Worm (Caenorhabditis elegans) whole organism, mixed stage, embryonic: ENCODE results near the gene H18N23.2.
A peak's percentile ranks its signal among the peaks of the same experiment; 100 is the strongest.

Experiments used
- M03D4.4 ChIP-seq: sonication (generic microtip); optimal IDR thresholded peaks from 2 replicates; lab custom pipeline; 2017; ENCODE audit warnings: mild to moderate bottlenecking, missing genetic modification characterization, missing compliant biosample characterization
- bed-3 ChIP-seq: fragments of 200-800 bp; sonication (Bioruptor generic); optimal IDR thresholded peaks from 3 replicates; lab custom pipeline; 2018; ENCODE audit warnings: mild to moderate bottlenecking, missing genetic modification characterization, moderate library complexity, missing compliant biosample characterization
- blmp-1 ChIP-seq: fragments of 150-350 bp; optimal IDR thresholded peaks from 2 replicates; lab custom pipeline; 2014; ENCODE audit warnings: missing biosample characterization, missing genetic modification characterization
- ceh-39 ChIP-seq: fragments of 150-350 bp; optimal IDR thresholded peaks from 2 replicates; lab custom pipeline; 2014; ENCODE audit warnings: missing biosample characterization, missing genetic modification characterization
- ceh-43 ChIP-seq: fragments of 200-800 bp; sonication (Bioruptor generic); optimal IDR thresholded peaks from 2 replicates; lab custom pipeline; 2018; ENCODE audit warnings: mild to moderate bottlenecking, missing genetic modification characterization, moderate library complexity, missing compliant biosample characterization
- ceh-83 ChIP-seq: fragments of 200-800 bp; sonication (Bioruptor generic); optimal IDR thresholded peaks from 2 replicates; lab custom pipeline; 2018; ENCODE audit warnings: mild to moderate bottlenecking, missing genetic modification characterization, missing compliant biosample characterization
- ces-1 ChIP-seq: fragments of 150-350 bp; optimal IDR thresholded peaks from 2 replicates; lab custom pipeline; 2014; ENCODE audit warnings: missing biosample characterization, missing genetic modification reagents, missing genetic modification characterization
- cnd-1 ChIP-seq: fragments of 200-800 bp; sonication (Bioruptor generic); optimal IDR thresholded peaks from 2 replicates; lab custom pipeline; 2018; ENCODE audit warnings: mild to moderate bottlenecking, missing genetic modification characterization, missing compliant biosample characterization
- drap-1 ChIP-seq: fragments of 200-800 bp; sonication (Bioruptor generic); optimal IDR thresholded peaks from 3 replicates; lab custom pipeline; 2018; ENCODE audit warnings: mild to moderate bottlenecking, missing genetic modification characterization, missing compliant biosample characterization
- elt-1 ChIP-seq: sonication (generic microtip); optimal IDR thresholded peaks from 2 replicates; lab custom pipeline; 2017; ENCODE audit warnings: missing genetic modification characterization, mild to moderate bottlenecking, missing compliant biosample characterization, antibody characterized with exemption, moderate library complexity, borderline replicate concordance; ENCODE audit not compliant: insufficient read depth
- elt-3 ChIP-seq: fragments of 150-350 bp; optimal IDR thresholded peaks from 2 replicates; lab custom pipeline; 2014; ENCODE audit warnings: missing biosample characterization, missing genetic modification characterization
- flh-1 ChIP-seq: fragments of 200-800 bp; sonication (Bioruptor generic); optimal IDR thresholded peaks from 2 replicates; lab custom pipeline; 2018; ENCODE audit warnings: mild to moderate bottlenecking, missing genetic modification characterization, moderate library complexity, missing compliant biosample characterization
- ham-2 ChIP-seq: fragments of 200-800 bp; sonication (Bioruptor generic); optimal IDR thresholded peaks from 2 replicates; lab custom pipeline; 2018; ENCODE audit warnings: mild to moderate bottlenecking, missing genetic modification characterization, missing compliant biosample characterization
- hlh-1 ChIP-seq: fragments of 150-350 bp; optimal IDR thresholded peaks from 2 replicates; lab custom pipeline; 2014; ENCODE audit warnings: missing biosample characterization, missing genetic modification reagents, missing genetic modification characterization
- lin-13 ChIP-seq: fragments of 150-350 bp; optimal IDR thresholded peaks from 2 replicates; lab custom pipeline; 2014; ENCODE audit warnings: missing biosample characterization, missing genetic modification characterization
- lin-32 ChIP-seq: fragments of 200-800 bp; sonication (Bioruptor generic); optimal IDR thresholded peaks from 2 replicates; lab custom pipeline; 2018; ENCODE audit warnings: mild to moderate bottlenecking, missing genetic modification characterization, missing compliant biosample characterization
- lsy-2 ChIP-seq: fragments of 150-350 bp; optimal IDR thresholded peaks from 2 replicates; lab custom pipeline; 2014; ENCODE audit warnings: missing biosample characterization, missing genetic modification characterization
- mab-5 ChIP-seq: fragments of 150-350 bp; optimal IDR thresholded peaks from 2 replicates; lab custom pipeline; 2014; ENCODE audit warnings: missing biosample characterization, missing genetic modification characterization
- mep-1 ChIP-seq: fragments of 150-350 bp; optimal IDR thresholded peaks from 2 replicates; lab custom pipeline; 2017; ENCODE audit warnings: missing biosample characterization, missing genetic modification reagents, missing genetic modification characterization, inconsistent platforms
- mls-2 ChIP-seq: sonication (generic microtip); optimal IDR thresholded peaks from 2 replicates; lab custom pipeline; 2016; ENCODE audit warnings: mild to moderate bottlenecking, missing genetic modification characterization, moderate library complexity, missing compliant biosample characterization
- nhr-12 ChIP-seq: fragments of 150-350 bp; optimal IDR thresholded peaks from 2 replicates; lab custom pipeline; 2014; ENCODE audit warnings: missing biosample characterization, missing genetic modification characterization
- nhr-2 ChIP-seq: fragments of 150-350 bp; optimal IDR thresholded peaks from 2 replicates; lab custom pipeline; 2014; ENCODE audit warnings: missing biosample characterization, missing genetic modification characterization
- nhr-237 ChIP-seq: fragments of 150-350 bp; optimal IDR thresholded peaks from 2 replicates; lab custom pipeline; 2014; ENCODE audit warnings: missing biosample characterization, missing genetic modification characterization
- nhr-28 ChIP-seq: fragments of 150-350 bp; optimal IDR thresholded peaks from 2 replicates; lab custom pipeline; 2014; ENCODE audit warnings: missing biosample characterization, missing genetic modification characterization
- nhr-76 ChIP-seq: sonication (generic microtip); optimal IDR thresholded peaks from 2 replicates; lab custom pipeline; 2017; ENCODE audit warnings: missing biosample characterization, missing genetic modification characterization
- pha-4 ChIP-seq: fragments of 150-350 bp; optimal IDR thresholded peaks from 2 replicates; lab custom pipeline; 2018; ENCODE audit warnings: missing biosample characterization, missing genetic modification reagents, missing genetic modification characterization
- sem-2 ChIP-seq: fragments of 200-800 bp; sonication (Bioruptor generic); optimal IDR thresholded peaks from 2 replicates; lab custom pipeline; 2018; ENCODE audit warnings: mild to moderate bottlenecking, missing genetic modification characterization, missing compliant biosample characterization
- snpc-4 ChIP-seq: fragments of 150-350 bp; optimal IDR thresholded peaks from 2 replicates; lab custom pipeline; 2014; ENCODE audit warnings: missing biosample characterization, missing genetic modification characterization
- sptf-1 ChIP-seq: sonication (generic microtip); optimal IDR thresholded peaks from 2 replicates; lab custom pipeline; 2017; ENCODE audit warnings: mild to moderate bottlenecking, missing genetic modification characterization, moderate library complexity, missing compliant biosample characterization
- tbx-8 ChIP-seq: fragments of 200-800 bp; sonication (Bioruptor generic); optimal IDR thresholded peaks from 2 replicates; lab custom pipeline; 2018; ENCODE audit warnings: mild to moderate bottlenecking, missing genetic modification characterization, moderate library complexity, missing compliant biosample characterization
- unc-120 ChIP-seq: sonication (generic microtip); optimal IDR thresholded peaks from 2 replicates; lab custom pipeline; 2017; ENCODE audit warnings: missing genetic modification characterization, missing compliant biosample characterization; ENCODE audit not compliant: poor library complexity, severe bottlenecking
- unc-39 ChIP-seq: fragments of 150-350 bp; optimal IDR thresholded peaks from 2 replicates; lab custom pipeline; 2014; ENCODE audit warnings: missing biosample characterization, missing genetic modification characterization
- unc-62 ChIP-seq: fragments of 150-350 bp; optimal IDR thresholded peaks from 2 replicates; lab custom pipeline; 2014; ENCODE audit warnings: missing biosample characterization, missing genetic modification reagents, missing genetic modification characterization
- zip-8 ChIP-seq: fragments of 150-350 bp; optimal IDR thresholded peaks from 2 replicates; lab custom pipeline; 2014; ENCODE audit warnings: missing biosample characterization, missing genetic modification characterization
- ztf-11 ChIP-seq: fragments of 150-350 bp; optimal IDR thresholded peaks from 2 replicates; lab custom pipeline; 2014; ENCODE audit warnings: missing biosample characterization, missing genetic modification characterization

The H18N23.2 gene

DNA sequence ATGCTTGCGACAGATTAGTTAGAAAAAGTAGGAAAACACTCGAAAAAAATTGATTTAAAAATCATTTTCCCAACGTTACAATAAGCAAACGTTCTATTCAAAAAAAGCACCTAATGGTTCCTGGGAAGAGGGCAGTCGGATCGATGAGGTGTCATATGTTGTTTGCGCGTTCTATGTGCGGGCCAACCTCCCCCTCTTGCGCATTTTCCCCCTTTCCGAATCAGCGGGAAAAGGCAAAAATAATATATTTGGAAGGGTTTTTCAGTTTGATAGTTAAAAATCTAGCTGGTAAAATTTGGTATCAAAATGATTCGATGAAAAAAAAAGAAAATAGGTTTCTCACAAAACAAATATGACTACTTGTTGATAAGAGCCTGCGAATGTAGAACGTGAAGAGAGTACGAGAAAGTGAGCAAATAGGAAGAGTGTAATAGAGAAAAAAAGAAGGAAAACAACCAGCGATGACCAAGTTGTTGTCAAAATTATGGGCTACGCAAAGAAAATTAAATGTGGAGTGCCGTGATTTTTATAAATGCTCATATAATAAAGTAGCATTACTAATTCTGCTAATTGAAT is 30.2 kb downstream of the H18N23.2 start:
- TF ChIP-seq flh-1 (GFP tag; lab: Kevin White, UChicago) (no peak), ztf-11 (tag; lab: Kevin White, UChicago) (no peak), nhr-12 (tag; lab: Kevin White, UChicago) (no peak), elt-3 (tag; lab: Kevin White, UChicago) (no peak), M03D4.4 (tag; lab: Kevin White, UChicago) (peak; percentile 47), nhr-237 (no peak), unc-120 (tag; lab: Kevin White, UChicago) (peak; percentile 71), nhr-28 (tag; lab: Kevin White, UChicago) (no peak), blmp-1 (no peak), mab-5 (tag; lab: Kevin White, UChicago) (no peak), ceh-83 (GFP tag; lab: Kevin White, UChicago) (no peak), cnd-1 (tag; lab: Kevin White, UChicago) (no peak), lin-13 (peak; percentile 48), mep-1 (tag; lab: Kevin White, UChicago) (no peak), ham-2 (GFP tag; lab: Kevin White, UChicago) (no peak), lin-32 (GFP tag; lab: Kevin White, UChicago) (peak; percentile 28), drap-1 (GFP tag; lab: Kevin White, UChicago) (peak; percentile 36), zip-8 (tag; lab: Kevin White, UChicago) (no peak), sem-2 (GFP tag; lab: Kevin White, UChicago) (no peak), pha-4 (no peak), tbx-8 (no peak), sptf-1 (tag; lab: Kevin White, UChicago) (peak; percentile 73), nhr-2 (tag; lab: Kevin White, UChicago) (peak; percentile 21), lsy-2 (tag; lab: Kevin White, UChicago) (peak; percentile 36), ceh-39 (peak; percentile 63), elt-1 (tag; lab: Kevin White, UChicago) (no peak), mls-2 (tag; lab: Kevin White, UChicago) (no peak), hlh-1 (peak; percentile 74), snpc-4 (tag; lab: Kevin White, UChicago) (no peak), nhr-76 (tag; lab: Kevin White, UChicago) (no peak), unc-39 (tag; lab: Kevin White, UChicago) (peak; percentile 37), unc-62 (peak; percentile 29), ceh-43 (no peak), ces-1 (GFP tag; lab: Kevin White, UChicago) (peak; percentile 21), bed-3 (no peak)

DNA sequence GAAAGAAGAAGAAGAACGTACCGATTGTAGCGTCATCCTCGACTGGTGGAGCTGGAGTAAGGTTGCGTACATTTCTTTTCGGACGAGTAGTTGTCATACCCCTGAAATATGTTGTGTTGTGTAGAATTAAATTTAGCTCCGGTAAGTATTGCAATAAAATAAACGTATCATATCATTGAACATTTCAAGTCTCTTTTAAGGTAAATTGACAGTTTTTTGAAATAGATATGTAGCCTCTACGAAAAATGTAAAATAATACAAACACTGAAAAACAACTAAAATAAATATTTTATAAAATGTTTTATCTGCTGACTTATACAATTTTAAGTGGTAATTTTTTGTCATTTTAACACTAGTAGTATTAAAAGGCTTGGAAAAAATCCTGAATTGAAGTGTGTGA is 30.7 kb downstream of the H18N23.2 start, which contains the start of gene C16H3.3:
Gene C16H3.3 (minus strand): TSS at position 101 of the 400 bp plus-strand sequence.
- no peak for TF ChIP-seq nhr-237
- TF ChIP-seq snpc-4 (tag; lab: Kevin White, UChicago) = no peak
- TF ChIP-seq ham-2 (GFP tag; lab: Kevin White, UChicago) = no peak
- no peak for TF ChIP-seq unc-39 (tag; lab: Kevin White, UChicago)
- TF ChIP-seq M03D4.4 (tag; lab: Kevin White, UChicago) = no peak
- no peak for TF ChIP-seq hlh-1
- TF ChIP-seq lin-32 (GFP tag; lab: Kevin White, UChicago) = no peak
- TF ChIP-seq nhr-76 (tag; lab: Kevin White, UChicago) = no peak
- TF ChIP-seq zip-8 (tag; lab: Kevin White, UChicago) = no peak
- no peak for TF ChIP-seq drap-1 (GFP tag; lab: Kevin White, UChicago)
- TF ChIP-seq unc-62 = no peak
- no peak for TF ChIP-seq nhr-28 (tag; lab: Kevin White, UChicago)
- no peak for TF ChIP-seq elt-1 (tag; lab: Kevin White, UChicago)
- no peak for TF ChIP-seq lin-13
- no peak for TF ChIP-seq sem-2 (GFP tag; lab: Kevin White, UChicago)
- no peak for TF ChIP-seq ces-1 (GFP tag; lab: Kevin White, UChicago)
- no peak for TF ChIP-seq ztf-11 (tag; lab: Kevin White, UChicago)

DNA sequence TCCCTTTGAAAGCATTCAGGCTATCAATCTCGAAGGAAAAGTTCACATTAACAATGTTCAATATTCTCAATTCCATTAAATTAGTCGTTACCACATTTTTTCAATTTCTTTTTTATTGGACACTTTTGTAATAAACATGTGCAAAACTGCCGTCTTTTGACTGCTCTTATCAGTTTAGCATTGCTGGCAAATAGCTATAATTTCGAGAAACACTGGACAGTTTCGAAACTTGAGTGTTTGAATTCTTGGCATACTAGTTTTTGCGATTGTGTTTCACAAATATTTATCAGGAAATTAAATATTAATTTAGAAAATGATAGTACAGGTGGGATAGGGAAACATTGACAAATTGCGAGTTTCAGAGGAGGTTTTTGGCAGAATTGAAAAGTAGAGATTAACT is 39.3 kb downstream of the H18N23.2 start:
- no peak for TF ChIP-seq bed-3
- no peak for TF ChIP-seq unc-120 (tag; lab: Kevin White, UChicago)
- TF ChIP-seq mls-2 (tag; lab: Kevin White, UChicago) = no peak
- TF ChIP-seq ceh-39 = no peak
- no peak for TF ChIP-seq lin-13
- TF ChIP-seq unc-39 (tag; lab: Kevin White, UChicago) = no peak
- TF ChIP-seq M03D4.4 (tag; lab: Kevin White, UChicago) = no peak
- no peak for TF ChIP-seq flh-1 (GFP tag; lab: Kevin White, UChicago)
- TF ChIP-seq snpc-4 (tag; lab: Kevin White, UChicago) = no peak
- TF ChIP-seq pha-4 = no peak
- TF ChIP-seq zip-8 (tag; lab: Kevin White, UChicago) = no peak
- TF ChIP-seq nhr-2 (tag; lab: Kevin White, UChicago) = no peak
- no peak for TF ChIP-seq ceh-83 (GFP tag; lab: Kevin White, UChicago)
- TF ChIP-seq nhr-28 (tag; lab: Kevin White, UChicago) = no peak
- TF ChIP-seq ceh-43 = no peak
- TF ChIP-seq elt-1 (tag; lab: Kevin White, UChicago) = no peak
- no peak for TF ChIP-seq mab-5 (tag; lab: Kevin White, UChicago)
- no peak for TF ChIP-seq drap-1 (GFP tag; lab: Kevin White, UChicago)
- TF ChIP-seq ham-2 (GFP tag; lab: Kevin White, UChicago) = no peak
- no peak for TF ChIP-seq nhr-12 (tag; lab: Kevin White, UChicago)
